Worm (Caenorhabditis elegans) whole organism, L2 larva: ENCODE data around the gene gmeb-2.

ENCODE experiments used
- crh-2 ChIP-seq: sonication (generic microtip); optimal IDR thresholded peaks from 2 replicates; lab custom pipeline; 2017; ENCODE audit warnings: missing biosample characterization, missing genetic modification characterization
- elt-3 ChIP-seq: sonication (generic microtip); optimal IDR thresholded peaks from 2 replicates; lab custom pipeline; 2017; ENCODE audit warnings: missing biosample characterization, missing genetic modification characterization
- fos-1 ChIP-seq: fragments of 150-350 bp; optimal IDR thresholded peaks from 2 replicates; lab custom pipeline; 2014; ENCODE audit warnings: missing biosample characterization, missing genetic modification characterization
- lin-13 ChIP-seq: fragments of 150-350 bp; optimal IDR thresholded peaks from 2 replicates; lab custom pipeline; 2014; ENCODE audit warnings: missing biosample characterization, missing genetic modification reagents, missing genetic modification characterization
- lin-39 ChIP-seq: fragments of 150-350 bp; optimal IDR thresholded peaks from 2 replicates; lab custom pipeline; 2014; ENCODE audit warnings: missing biosample characterization, missing genetic modification reagents, missing genetic modification characterization
- mab-5 ChIP-seq: fragments of 150-350 bp; optimal IDR thresholded peaks from 2 replicates; lab custom pipeline; 2014; ENCODE audit warnings: missing biosample characterization, missing genetic modification characterization
- nhr-10 ChIP-seq: sonication (generic microtip); optimal IDR thresholded peaks from 2 replicates; lab custom pipeline; 2017; ENCODE audit warnings: missing biosample characterization, missing genetic modification characterization
- nhr-237 ChIP-seq: fragments of 150-350 bp; optimal IDR thresholded peaks from 2 replicates; lab custom pipeline; 2014; ENCODE audit warnings: missing biosample characterization, missing genetic modification characterization
- nhr-6 ChIP-seq: fragments of 150-350 bp; optimal IDR thresholded peaks from 2 replicates; lab custom pipeline; 2014; ENCODE audit warnings: missing biosample characterization, missing genetic modification characterization
- nhr-77 ChIP-seq: fragments of 150-350 bp; optimal IDR thresholded peaks from 2 replicates; lab custom pipeline; 2014; ENCODE audit warnings: missing biosample characterization, missing genetic modification characterization
- skn-1 ChIP-seq: sonication (generic microtip); optimal IDR thresholded peaks from 2 replicates; lab custom pipeline; 2017; ENCODE audit warnings: missing biosample characterization, missing genetic modification characterization
- snpc-4 ChIP-seq: fragments of 150-350 bp; optimal IDR thresholded peaks from 2 replicates; lab custom pipeline; 2014; ENCODE audit warnings: missing biosample characterization, missing genetic modification characterization
- unc-39 ChIP-seq: fragments of 150-350 bp; optimal IDR thresholded peaks from 2 replicates; lab custom pipeline; 2014; ENCODE audit warnings: missing biosample characterization, missing genetic modification characterization
- ztf-4 ChIP-seq: fragments of 150-350 bp; optimal IDR thresholded peaks from 2 replicates; lab custom pipeline; 2014; ENCODE audit warnings: missing biosample characterization, missing genetic modification characterization

DNA sequence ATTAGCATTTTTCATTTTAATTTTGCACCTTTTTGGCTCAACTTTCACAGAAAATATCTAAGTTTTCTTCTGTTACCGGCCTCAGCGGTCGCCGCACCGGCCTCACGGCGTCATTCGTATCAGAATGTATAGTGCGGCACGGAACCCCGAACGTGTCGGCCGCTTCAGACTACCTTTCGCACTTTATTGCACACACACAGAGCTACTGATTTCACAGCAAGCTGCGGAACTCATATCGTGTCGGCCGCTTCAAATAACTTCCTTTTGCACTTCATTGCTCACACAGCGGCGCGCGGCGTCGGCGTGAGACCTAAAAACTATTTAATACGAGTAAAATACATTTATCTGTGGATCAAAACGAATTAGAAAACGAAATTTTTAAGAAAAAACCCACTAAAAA lies 5.6 kb downstream of the gmeb-2 start:
- TF ChIP-seq nhr-237 (tag; lab: Kevin White, UChicago) = no peak
- peak; percentile 4 for TF ChIP-seq snpc-4 (tag; lab: Kevin White, UChicago)
- TF ChIP-seq fos-1 = no peak
- TF ChIP-seq crh-2 (tag; lab: Kevin White, UChicago) = no peak
- no peak for TF ChIP-seq nhr-10 (tag; lab: Kevin White, UChicago)
- TF ChIP-seq unc-39 (tag; lab: Kevin White, UChicago) = no peak
- no peak for TF ChIP-seq lin-13 (GFP tag; lab: Kevin White, UChicago)
- no peak for TF ChIP-seq mab-5 (tag; lab: Kevin White, UChicago)
- no peak for TF ChIP-seq nhr-77 (tag; lab: Kevin White, UChicago)
- no peak for TF ChIP-seq lin-39 (tag; lab: Kevin White, UChicago)
- no peak for TF ChIP-seq nhr-6 (tag; lab: Kevin White, UChicago)
- no peak for TF ChIP-seq skn-1 (tag; lab: Kevin White, UChicago)
- no peak for TF ChIP-seq elt-3 (tag; lab: Kevin White, UChicago)
- TF ChIP-seq ztf-4 = no peak
